Fruit fly (Drosophila melanogaster) whole organism, wandering third instar larva: ENCODE data around the gene Arglu1.
A peak's percentile ranks its signal among the peaks of the same experiment; 100 is the strongest.

Experiments used
- Abd-B ChIP-seq: fragments of >200 bp; optimal IDR thresholded peaks from 2 replicates; lab custom pipeline; 2017; ENCODE audit warnings: missing biosample characterization, missing genetic modification characterization
- CG32264 ChIP-seq: fragments of 200-800 bp; sonication (Bioruptor generic); optimal IDR thresholded peaks from 2 replicates; lab custom pipeline; 2016; ENCODE audit warnings: missing biosample characterization, missing genetic modification characterization
- CrebA ChIP-seq: fragments of 200-800 bp; sonication (Bioruptor generic); optimal IDR thresholded peaks from 2 replicates; lab custom pipeline; 2016; ENCODE audit warnings: missing biosample characterization, mild to moderate bottlenecking, missing genetic modification characterization, borderline replicate concordance
- Dfd ChIP-seq: fragments of >200 bp; optimal IDR thresholded peaks from 2 replicates; lab custom pipeline; 2017; ENCODE audit warnings: missing biosample characterization, missing genetic modification characterization
- Dif ChIP-seq: fragments of 200-275, 200-300 bp; sonication (Bioruptor generic); optimal IDR thresholded peaks from 2 replicates; lab custom pipeline; 2018; ENCODE audit warnings: missing biosample characterization, missing genetic modification characterization; ENCODE audit not compliant: partially characterized antibody
- GATAd ChIP-seq: sonication (Bioruptor generic); optimal IDR thresholded peaks from 2 replicates; lab custom pipeline; 2016; ENCODE audit warnings: missing biosample characterization, missing genetic modification characterization
- HLH106 ChIP-seq: fragments of 200-800 bp; optimal IDR thresholded peaks from 3 replicates; lab custom pipeline; 2019; ENCODE audit warnings: missing biosample characterization, mild to moderate bottlenecking, missing genetic modification characterization, moderate library complexity
- Hnf4 ChIP-seq: fragments of 200-800 bp; sonication (Bioruptor generic); optimal IDR thresholded peaks from 2 replicates; lab custom pipeline; 2016; ENCODE audit warnings: missing biosample characterization, mild to moderate bottlenecking, missing genetic modification characterization
- Hr78 ChIP-seq: fragments of >200 bp; optimal IDR thresholded peaks from 2 replicates; lab custom pipeline; 2017; ENCODE audit warnings: missing biosample characterization, missing genetic modification characterization
- Hr83 ChIP-seq: fragments of 200-300 bp; sonication (Bioruptor generic); optimal IDR thresholded peaks from 2 replicates; lab custom pipeline; 2016; ENCODE audit warnings: missing biosample characterization, mild to moderate bottlenecking, missing genetic modification characterization, moderate library complexity; ENCODE audit not compliant: poor library complexity, severe bottlenecking
- Jra ChIP-seq: sonication (Bioruptor generic); optimal IDR thresholded peaks from 2 replicates; lab custom pipeline; 2016; ENCODE audit warnings: missing biosample characterization, missing genetic modification characterization
- Mio ChIP-seq: sonication (Bioruptor generic); optimal IDR thresholded peaks from 2 replicates; lab custom pipeline; 2016; ENCODE audit warnings: missing biosample characterization, missing genetic modification characterization
- Myc ChIP-seq: fragments of >200 bp; optimal IDR thresholded peaks from 2 replicates; lab custom pipeline; 2017
- N ChIP-seq: fragments of >200 bp; optimal IDR thresholded peaks from 2 replicates; lab custom pipeline; 2018; ENCODE audit warnings: missing biosample characterization, missing external identifiers, missing genetic modification characterization
- OdsH ChIP-seq: fragments of 200-800 bp; sonication (Bioruptor generic); optimal IDR thresholded peaks from 2 replicates; lab custom pipeline; 2016; ENCODE audit warnings: missing biosample characterization, mild to moderate bottlenecking, missing genetic modification characterization
- Rel ChIP-seq, 2 experiments: fragments of 200-800 bp; sonication (Bioruptor generic) in 1 of 2; optimal IDR thresholded peaks; 2 replicates in 1 of 2; 3 replicates in 1 of 2; lab custom pipeline; 2016 to 2019; ENCODE audit warnings: mild to moderate bottlenecking in 2 of 2, missing biosample characterization in 2 of 2, missing genetic modification characterization in 2 of 2, moderate library complexity in 1 of 2
- Sp1 ChIP-seq: fragments of 200-800 bp; sonication (Bioruptor generic); optimal IDR thresholded peaks from 3 replicates; lab custom pipeline; 2019; ENCODE audit warnings: missing biosample characterization, mild to moderate bottlenecking, missing genetic modification characterization, moderate library complexity
- br ChIP-seq: fragments of 200-800 bp; sonication (Bioruptor generic); optimal IDR thresholded peaks from 2 replicates; lab custom pipeline; 2016; ENCODE audit warnings: missing biosample characterization, missing genetic modification characterization
- dl ChIP-seq, 2 experiments: fragments of 175-275, 200-275 bp in 1 of 2; fragments of 200-275 bp in 1 of 2; sonication (Bioruptor generic); optimal IDR thresholded peaks; lab custom pipeline; 2018; ENCODE audit warnings: mild to moderate bottlenecking in 2 of 2, missing biosample characterization in 2 of 2, missing genetic modification characterization in 2 of 2, moderate library complexity in 2 of 2; ENCODE audit not compliant: partially characterized antibody in 2 of 2, insufficient read depth in 1 of 2
- dsf ChIP-seq: sonication (Bioruptor generic); optimal IDR thresholded peaks from 2 replicates; lab custom pipeline; 2016; ENCODE audit warnings: missing biosample characterization, missing genetic modification characterization, borderline replicate concordance
- ey ChIP-seq: fragments of 200-800 bp; sonication (Bioruptor generic); optimal IDR thresholded peaks from 2 replicates; lab custom pipeline; 2016; ENCODE audit warnings: missing biosample characterization, missing genetic modification characterization
- foxo ChIP-seq, 2 experiments: fragments of 200-800 bp; sonication (Bioruptor generic); optimal IDR thresholded peaks; 2 replicates in 1 of 2; 3 replicates in 1 of 2; lab custom pipeline; 2016 to 2017; ENCODE audit warnings: missing biosample characterization in 2 of 2, missing genetic modification characterization in 2 of 2
- fru ChIP-seq: fragments of 200-800 bp; sonication (Bioruptor generic); optimal IDR thresholded peaks from 3 replicates; lab custom pipeline; 2016; ENCODE audit warnings: missing biosample characterization, mild to moderate bottlenecking, missing genetic modification characterization
- h ChIP-seq: fragments of 200-800 bp; sonication (Bioruptor generic); optimal IDR thresholded peaks from 3 replicates; lab custom pipeline; 2016; ENCODE audit warnings: missing biosample characterization, mild to moderate bottlenecking, missing genetic modification characterization
- jim ChIP-seq: fragments of 175-275, 200-325 bp; sonication (Bioruptor generic); optimal IDR thresholded peaks from 2 replicates; lab custom pipeline; 2016; ENCODE audit warnings: missing biosample characterization, mild to moderate bottlenecking, missing genetic modification characterization
- lola ChIP-seq: fragments of >200 bp; optimal IDR thresholded peaks from 2 replicates; lab custom pipeline; 2017; ENCODE audit warnings: missing biosample characterization, missing genetic modification characterization
- sage ChIP-seq: fragments of 200-800 bp; sonication (Bioruptor generic); optimal IDR thresholded peaks from 2 replicates; lab custom pipeline; 2016; ENCODE audit warnings: missing biosample characterization, mild to moderate bottlenecking, missing genetic modification characterization
- sv ChIP-seq: fragments of 200-800 bp; sonication (Bioruptor generic); optimal IDR thresholded peaks from 3 replicates; lab custom pipeline; 2016; ENCODE audit warnings: missing biosample characterization, missing genetic modification characterization
- tai ChIP-seq: sonication (Bioruptor generic); optimal IDR thresholded peaks from 2 replicates; lab custom pipeline; 2016; ENCODE audit warnings: missing biosample characterization, missing genetic modification characterization
- woc ChIP-seq: sonication (Bioruptor generic); optimal IDR thresholded peaks from 2 replicates; lab custom pipeline; 2016; ENCODE audit warnings: missing biosample characterization, mild to moderate bottlenecking, missing genetic modification characterization

Arglu1 gene

dm6 chr2L:9915011-9915850 is 22.7 kb downstream of the Arglu1 start, which contains the start of gene yip2 (continued):
- TF ChIP-seq dsf (GFP tag; lab: Kevin White, UChicago) (peak; percentile 19), woc (GFP tag; lab: Kevin White, UChicago) (peak; percentile 61), OdsH (GFP tag; lab: Kevin White, UChicago) (peak; percentile 35), HLH106 (tag; lab: Kevin White, UChicago) (peak; percentile 35)
- TF ChIP-seq, all 38 proteins: peak for 19

- TF ChIP-seq Jra (peak; percentile 30), Hnf4 (peak; percentile 31), Hr78 (GFP tag; lab: Kevin White, UChicago) (no peak), ey (GFP tag; lab: Kevin White, UChicago) (no peak), woc (GFP tag; lab: Kevin White, UChicago) (no peak), jim (no peak), br (GFP tag; lab: Kevin White, UChicago) (no peak), HLH106 (tag; lab: Kevin White, UChicago) (no peak), Dif (GFP tag; lab: Kevin White, UChicago) (no peak), Myc (peak; percentile 2), Dfd (GFP tag; lab: Kevin White, UChicago) (no peak), CG32264 (GFP tag; lab: Kevin White, UChicago) (no peak), Abd-B (no peak), Sp1 (GFP tag; lab: Kevin White, UChicago) (no peak), GATAd (GFP tag; lab: Kevin White, UChicago) (no peak), sage (GFP tag; lab: Kevin White, UChicago) (no peak), fru (GFP tag; lab: Kevin White, UChicago) (no peak), Rel (GFP tag; optimal IDR thresholded peaks at IDR 0.05; lab: Kevin White, UChicago) (no peak), Rel (tag; optimal IDR thresholded peaks at IDR 0.05; lab: Kevin White, UChicago) (peak; percentile 1), foxo (GFP tag; optimal IDR thresholded peaks at IDR 0.05; lab: Kevin White, UChicago) (peak in 1 of 2 experiments; percentile 25), sv (GFP tag; lab: Kevin White, UChicago) (no peak), lola (GFP tag; lab: Kevin White, UChicago) (no peak), h (peak; percentile 13), Hr83 (peak; percentile 2), CrebA (no peak), N (GFP tag; lab: Kevin White, UChicago) (no peak)
Measured at dm6 chr2L:9912570-9913260, 25.2 kb downstream of the Arglu1 start, which contains the start of the genes Etl1 and Srp54. Etl1 (minus strand) TSS chr2L:9912608. Srp54 (plus strand) TSS chr2L:9912911.

- TF ChIP-seq woc (GFP tag; lab: Kevin White, UChicago): no peak
- TF ChIP-seq br (GFP tag; lab: Kevin White, UChicago): no peak
- no peak for TF ChIP-seq Rel (GFP tag; optimal IDR thresholded peaks at IDR 0.05; lab: Kevin White, UChicago)
- TF ChIP-seq Rel (tag; optimal IDR thresholded peaks at IDR 0.05; lab: Kevin White, UChicago): peak; percentile 87
- TF ChIP-seq foxo (GFP tag; optimal IDR thresholded peaks at IDR 0.05; lab: Kevin White, UChicago): peak in 1 of 2 experiments; percentile 28
- peak; percentile 7 for TF ChIP-seq ey (GFP tag; lab: Kevin White, UChicago)
- no peak for TF ChIP-seq Hr78 (GFP tag; lab: Kevin White, UChicago)
- TF ChIP-seq Sp1 (GFP tag; lab: Kevin White, UChicago): peak; percentile 9
- peak; percentile 2 for TF ChIP-seq Hnf4
- TF ChIP-seq Hr83: no peak
- TF ChIP-seq fru (GFP tag; lab: Kevin White, UChicago): peak; percentile 20
- no peak for TF ChIP-seq CrebA
- TF ChIP-seq h: peak; percentile 31
- no peak for TF ChIP-seq Abd-B
- TF ChIP-seq HLH106 (tag; lab: Kevin White, UChicago): peak; percentile 26
Measured at dm6 chr2L:9911783-9912182, 26.2 kb downstream of the Arglu1 start.

- TF ChIP-seq lola (GFP tag; lab: Kevin White, UChicago) (no peak), HLH106 (tag; lab: Kevin White, UChicago) (no peak), Dif (GFP tag; lab: Kevin White, UChicago) (peak; percentile 82), h (peak; percentile 27), N (GFP tag; lab: Kevin White, UChicago) (no peak), Abd-B (no peak), Mio (GFP tag; lab: Kevin White, UChicago) (no peak), dl (GFP tag; optimal IDR thresholded peaks at IDR 0.05; lab: Kevin White, UChicago; ENCODE audit: insufficient read depth in 1 of 2, partially characterized antibody in 2 of 2) (peak; percentile 41 to 59), tai (GFP tag; lab: Kevin White, UChicago) (no peak), foxo (GFP tag; optimal IDR thresholded peaks at IDR 0.05; lab: Kevin White, UChicago) (peak in 1 of 2 experiments; percentile 6)
Measured at dm6 chr2L:9908468-9908967, 29.4 kb downstream of the Arglu1 start, which contains the start of gene CG13124. CG13124 (minus strand) TSS chr2L:9908633.
